Fruit fly (Drosophila melanogaster): Measurements from ENCODE around the gene mth.

Gene mth

dm6 chr3L:346656-347640 lies at the start of gene mth (continued):
- TF ChIP-seq Doc2 (GFP tag; IDR thresholded peaks at IDR 0.05) (no peak), CG8924 (tag; optimal IDR thresholded peaks at IDR 0.05) (peak; percentile 32), da (GFP tag; optimal IDR thresholded peaks at IDR 0.05) (no peak), Fer2 (tag; optimal IDR thresholded peaks at IDR 0.05) (no peak), Trl (optimal IDR thresholded peaks at IDR 0.05) (no peak), Trl (GFP tag; optimal IDR thresholded peaks at IDR 0.05) (peak; percentile 24), abd-A (tag; optimal IDR thresholded peaks at IDR 0.05) (peak; percentile 45), tap (tag; optimal IDR thresholded peaks at IDR 0.05) (no peak), CTCF (GFP tag; optimal IDR thresholded peaks at IDR 0.05) (no peak), CG15479 (GFP tag; optimal IDR thresholded peaks at IDR 0.05) (no peak), CG2199 (GFP tag; IDR thresholded peaks at IDR 0.05) (no peak), Xrp1 (GFP tag; IDR thresholded peaks at IDR 0.05) (peak; percentile 37; the same call in 1 of the 2 replicates), CG1024 (GFP tag; IDR thresholded peaks at IDR 0.05) (no peak), btn (GFP tag; optimal IDR thresholded peaks at IDR 0.05) (no peak), onecut (GFP tag; IDR thresholded peaks at IDR 0.05) (no peak), CG11723 (GFP tag; optimal IDR thresholded peaks at IDR 0.05) (no peak), CG17385 (GFP tag; optimal IDR thresholded peaks at IDR 0.05) (no peak), CG14710 (tag; optimal IDR thresholded peaks at IDR 0.05) (peak; percentile 85), zen2 (GFP tag; IDR thresholded peaks at IDR 0.05; ENCODE audit: partially characterized antibody) (peak; percentile 96), ac (GFP tag; optimal IDR thresholded peaks at IDR 0.05) (no peak), B-H1 (GFP tag; IDR thresholded peaks at IDR 0.05) (no peak; the same call in 2 of the 3 replicates), zfh1 (GFP tag; IDR thresholded peaks at IDR 0.05) (0 out of 3 replicates have a peak, but pooled peaks have one; percentile 34), CG11247 (GFP tag; IDR thresholded peaks at IDR 0.05) (no peak), sc (optimal IDR thresholded peaks at IDR 0.05) (no peak), sc (GFP tag; optimal IDR thresholded peaks at IDR 0.05) (no peak), pum (GFP tag; optimal IDR thresholded peaks at IDR 0.05) (peak; percentile 35), CG30431 (GFP tag; optimal IDR thresholded peaks at IDR 0.05) (no peak), CG14014 (GFP tag; IDR thresholded peaks at IDR 0.05) (0 out of 2 replicates have a peak, but pooled peaks have one; percentile 28), scrt (GFP tag; optimal IDR thresholded peaks at IDR 0.05) (no peak), gro (GFP tag; optimal IDR thresholded peaks at IDR 0.05) (peak; percentile 64), Pdp1 (GFP tag; optimal IDR thresholded peaks at IDR 0.05) (peak; percentile 50 to 64), vvl (GFP tag; IDR thresholded peaks at IDR 0.05) (peak; percentile 51), ci (GFP tag; IDR thresholded peaks at IDR 0.05) (0 out of 3 replicates have a peak, but pooled peaks have one; percentile 45), ap (GFP tag; IDR thresholded peaks at IDR 0.05) (no peak), CG12236 (GFP tag; optimal IDR thresholded peaks at IDR 0.05) (no peak), org-1 (GFP tag; optimal IDR thresholded peaks at IDR 0.05) (no peak), CG18262 (tag; optimal IDR thresholded peaks at IDR 0.05) (peak; percentile 49), CG8290 (GFP tag; optimal IDR thresholded peaks at IDR 0.05) (peak; percentile 83), CG8290 (tag; optimal IDR thresholded peaks at IDR 0.05) (peak; percentile 52 to 67), Atf3 (GFP tag; optimal IDR thresholded peaks at IDR 0.05) (no peak), phol (tag; optimal IDR thresholded peaks at IDR 0.05) (peak; percentile 77), Jarid2 (GFP tag; optimal IDR thresholded peaks at IDR 0.05) (peak; percentile 46), CG13624 (GFP tag; optimal IDR thresholded peaks at IDR 0.05) (peak; percentile 80), Deaf1 (tag; optimal IDR thresholded peaks at IDR 0.05) (peak; percentile 25), CG10267 (tag; optimal IDR thresholded peaks at IDR 0.05) (peak; percentile 70), CG5180 (GFP tag; optimal IDR thresholded peaks at IDR 0.05) (no peak), CoRest (tag; optimal IDR thresholded peaks at IDR 0.05) (peak; percentile 66), CG12104 (GFP tag; optimal IDR thresholded peaks at IDR 0.05) (peak; percentile 48), CG14050 (GFP tag; IDR thresholded peaks at IDR 0.05) (no peak), sqz (GFP tag; optimal IDR thresholded peaks at IDR 0.05) (peak; percentile 18)
